Worm (Caenorhabditis elegans) whole organism, L3 larva: ENCODE data around the gene sre-6.
A peak's percentile ranks its signal among the peaks of the same experiment; 100 is the strongest.

Experiments
- R02D3.7 ChIP-seq: fragments of 150-350 bp; optimal IDR thresholded peaks from 2 replicates; lab custom pipeline; 2014; ENCODE audit warnings: missing biosample characterization, missing genetic modification characterization
- aly-2 ChIP-seq: fragments of 150-350 bp; optimal IDR thresholded peaks from 2 replicates; lab custom pipeline; 2014; ENCODE audit warnings: missing biosample characterization, missing genetic modification characterization
- ama-1 ChIP-seq: fragments of 150-350 bp; optimal IDR thresholded peaks from 2 replicates; lab custom pipeline; 2018
- ceh-16 ChIP-seq: sonication (generic microtip); optimal IDR thresholded peaks from 2 replicates; lab custom pipeline; 2017; ENCODE audit warnings: missing biosample characterization, missing genetic modification characterization
- ceh-28 ChIP-seq: fragments of 150-350 bp; optimal IDR thresholded peaks from 2 replicates; lab custom pipeline; 2014; ENCODE audit warnings: missing biosample characterization, missing genetic modification reagents, missing genetic modification characterization
- ceh-82 ChIP-seq: fragments of 150-350 bp; optimal IDR thresholded peaks from 2 replicates; lab custom pipeline; 2014; ENCODE audit warnings: missing biosample characterization, missing genetic modification characterization
- ceh-9 ChIP-seq: sonication (generic microtip); optimal IDR thresholded peaks from 2 replicates; lab custom pipeline; 2018; ENCODE audit warnings: missing biosample characterization, missing genetic modification characterization
- daf-12 ChIP-seq: fragments of 150-350 bp; optimal IDR thresholded peaks from 2 replicates; lab custom pipeline; 2014; ENCODE audit warnings: missing biosample characterization, missing genetic modification reagents, missing genetic modification characterization
- egl-5 ChIP-seq: fragments of 150-350 bp; optimal IDR thresholded peaks from 2 replicates; lab custom pipeline; 2017; ENCODE audit warnings: missing biosample characterization, missing genetic modification reagents, missing genetic modification characterization, inconsistent platforms
- elt-1 ChIP-seq: fragments of 150-350 bp; optimal IDR thresholded peaks from 2 replicates; lab custom pipeline; 2014; ENCODE audit warnings: missing biosample characterization, missing genetic modification characterization
- elt-2 ChIP-seq: sonication (generic microtip); optimal IDR thresholded peaks from 2 replicates; lab custom pipeline; 2016; ENCODE audit warnings: missing genetic modification reagents, mild to moderate bottlenecking, missing genetic modification characterization, missing compliant biosample characterization
- eor-1 ChIP-seq, 2 experiments: fragments of 150-350 bp; optimal IDR thresholded peaks; 2 replicates each; lab custom pipeline; 2014 to 2018; ENCODE audit warnings: missing biosample characterization in 2 of 2, missing genetic modification characterization in 2 of 2
- fkh-10 ChIP-seq: sonication (generic microtip); optimal IDR thresholded peaks from 2 replicates; lab custom pipeline; 2017; ENCODE audit warnings: missing biosample characterization, missing genetic modification reagents, missing genetic modification characterization
- jun-1 ChIP-seq: fragments of 150-350 bp; optimal IDR thresholded peaks from 2 replicates; lab custom pipeline; 2014; ENCODE audit warnings: missing biosample characterization, missing genetic modification reagents, missing genetic modification characterization
- lin-39 ChIP-seq: fragments of 150-350 bp; optimal IDR thresholded peaks from 2 replicates; lab custom pipeline; 2018; ENCODE audit warnings: missing biosample characterization, missing genetic modification reagents, missing genetic modification characterization
- lsy-12 ChIP-seq: sonication (generic microtip); optimal IDR thresholded peaks from 2 replicates; lab custom pipeline; 2016; ENCODE audit warnings: mild to moderate bottlenecking, missing genetic modification characterization, missing compliant biosample characterization
- mdl-1 ChIP-seq: fragments of 150-350 bp; optimal IDR thresholded peaks from 2 replicates; lab custom pipeline; 2014; ENCODE audit warnings: missing biosample characterization, missing genetic modification characterization
- mml-1 ChIP-seq: fragments of 150-350 bp; sonication (generic microtip); optimal IDR thresholded peaks from 3 replicates; lab custom pipeline; 2014; ENCODE audit warnings: missing biosample characterization, missing genetic modification characterization
- nfya-1 ChIP-seq: sonication (generic microtip); optimal IDR thresholded peaks from 2 replicates; lab custom pipeline; 2017; ENCODE audit warnings: missing genetic modification characterization, mild to moderate bottlenecking, missing compliant biosample characterization, antibody characterized with exemption, moderate library complexity; ENCODE audit not compliant: insufficient read depth
- nhr-11 ChIP-seq: fragments of 150-350 bp; optimal IDR thresholded peaks from 2 replicates; lab custom pipeline; 2014; ENCODE audit warnings: missing biosample characterization, missing genetic modification characterization
- nhr-12 ChIP-seq: fragments of 150-350 bp; optimal IDR thresholded peaks from 2 replicates; lab custom pipeline; 2014; ENCODE audit warnings: missing biosample characterization, missing genetic modification characterization
- nhr-23 ChIP-seq: fragments of 150-350 bp; optimal IDR thresholded peaks from 2 replicates; lab custom pipeline; 2014; ENCODE audit warnings: missing biosample characterization, missing genetic modification reagents, missing genetic modification characterization
- nhr-25 ChIP-seq: sonication (generic microtip); optimal IDR thresholded peaks from 2 replicates; lab custom pipeline; 2017; ENCODE audit warnings: missing biosample characterization, missing genetic modification characterization
- nhr-43 ChIP-seq: sonication (generic microtip); optimal IDR thresholded peaks from 2 replicates; lab custom pipeline; 2016; ENCODE audit warnings: mild to moderate bottlenecking, missing genetic modification characterization, missing compliant biosample characterization; ENCODE audit not compliant: poor library complexity, severe bottlenecking
- nhr-67 ChIP-seq: fragments of 150-350 bp; optimal IDR thresholded peaks from 2 replicates; lab custom pipeline; 2014; ENCODE audit warnings: missing biosample characterization, missing genetic modification characterization
- nhr-76 ChIP-seq: fragments of 150-350 bp; sonication (generic microtip); optimal IDR thresholded peaks from 5 replicates; lab custom pipeline; 2014; ENCODE audit warnings: missing biosample characterization, missing genetic modification characterization
- pha-4 ChIP-seq: fragments of 150-350 bp; optimal IDR thresholded peaks from 2 replicates; lab custom pipeline; 2014; ENCODE audit warnings: missing biosample characterization, missing genetic modification reagents, missing genetic modification characterization
- pqm-1 ChIP-seq: fragments of 150-350 bp; optimal IDR thresholded peaks from 2 replicates; lab custom pipeline; 2017; ENCODE audit warnings: missing biosample characterization, missing genetic modification characterization, inconsistent platforms
- sea-2 ChIP-seq: fragments of 150-350 bp; sonication (generic microtip); optimal IDR thresholded peaks from 4 replicates; lab custom pipeline; 2014; ENCODE audit warnings: missing biosample characterization, missing genetic modification reagents, missing genetic modification characterization
- skn-1 ChIP-seq: fragments of 150-350 bp; optimal IDR thresholded peaks from 2 replicates; lab custom pipeline; 2014; ENCODE audit warnings: missing biosample characterization, missing genetic modification characterization
- snpc-4 ChIP-seq: fragments of 150-350 bp; optimal IDR thresholded peaks from 2 replicates; lab custom pipeline; 2014; ENCODE audit warnings: missing biosample characterization, missing genetic modification characterization
- tbx-2 ChIP-seq: sonication (generic microtip); optimal IDR thresholded peaks from 2 replicates; lab custom pipeline; 2016; ENCODE audit warnings: mild to moderate bottlenecking, missing genetic modification characterization, missing compliant biosample characterization
- unc-62 ChIP-seq: fragments of 150-350 bp; sonication (generic microtip); optimal IDR thresholded peaks from 4 replicates; lab custom pipeline; 2014; ENCODE audit warnings: missing biosample characterization, missing genetic modification reagents, missing genetic modification characterization
- zag-1 ChIP-seq: fragments of 150-350 bp; optimal IDR thresholded peaks from 2 replicates; lab custom pipeline; 2014; ENCODE audit warnings: missing biosample characterization, missing genetic modification characterization
- ztf-4 ChIP-seq: fragments of 150-350 bp; optimal IDR thresholded peaks from 2 replicates; lab custom pipeline; 2014; ENCODE audit warnings: missing biosample characterization, missing genetic modification characterization

sre-6 gene

ce11 chrV:10720303-10720847 lies 42.2 kb downstream of the sre-6 start (continued):
- TF ChIP-seq eor-1 (tag; optimal IDR thresholded peaks at IDR 0.05; lab: Kevin White, UChicago) (no peak), nhr-12 (tag; lab: Kevin White, UChicago) (no peak), ceh-9 (no peak)

ce11 chrV:10719833-10720170 lies 42.8 kb downstream of the sre-6 start:
- TF ChIP-seq nhr-11 (tag; lab: Kevin White, UChicago), result no peak
- no peak for TF ChIP-seq ceh-28 (tag; lab: Kevin White, UChicago)
- TF ChIP-seq ztf-4 (tag; lab: Kevin White, UChicago), result no peak
- peak; percentile 52 for TF ChIP-seq mml-1 (tag; lab: Kevin White, UChicago)
- TF ChIP-seq nhr-43 (tag; lab: Kevin White, UChicago), result peak; percentile 77
- TF ChIP-seq elt-2 (tag; lab: Kevin White, UChicago), result peak; percentile 70
- TF ChIP-seq snpc-4 (tag; lab: Kevin White, UChicago), result peak; percentile 18
- TF ChIP-seq elt-1 (tag; lab: Kevin White, UChicago), result no peak
- TF ChIP-seq pqm-1 (tag; lab: Kevin White, UChicago), result peak; percentile 40
- no peak for TF ChIP-seq daf-12 (tag; lab: Kevin White, UChicago)
- no peak for TF ChIP-seq ama-1 (lab: Kevin White, UChicago)
- TF ChIP-seq lsy-12 (tag; lab: Kevin White, UChicago), result peak; percentile 22
- TF ChIP-seq pha-4 (tag; lab: Kevin White, UChicago), result peak; percentile 80
- TF ChIP-seq fkh-10 (GFP tag; lab: Kevin White, UChicago), result no peak
- TF ChIP-seq mdl-1 (tag; lab: Kevin White, UChicago), result peak; percentile 53
- no peak for TF ChIP-seq tbx-2 (tag; lab: Kevin White, UChicago)
- TF ChIP-seq aly-2 (tag; lab: Kevin White, UChicago), result no peak
- TF ChIP-seq nhr-12 (tag; lab: Kevin White, UChicago), result no peak
- peak; percentile 83 for TF ChIP-seq nhr-23 (tag; lab: Kevin White, UChicago)
- peak; percentile 58 for TF ChIP-seq egl-5 (tag; lab: Kevin White, UChicago)
- no peak for TF ChIP-seq zag-1 (tag; lab: Kevin White, UChicago)
- peak; percentile 48 for TF ChIP-seq lin-39 (tag; lab: Kevin White, UChicago)
- peak; percentile 8 for TF ChIP-seq unc-62 (GFP tag; lab: Kevin White, UChicago)
- no peak for TF ChIP-seq nhr-67 (tag; lab: Kevin White, UChicago)
- no peak for TF ChIP-seq ceh-16 (tag; lab: Kevin White, UChicago)
- peak; percentile 59 for TF ChIP-seq skn-1
- TF ChIP-seq nfya-1 (tag; lab: Kevin White, UChicago), result peak; percentile 22
- peak; percentile 65 for TF ChIP-seq jun-1
- peak; percentile 80 for TF ChIP-seq nhr-25 (tag; lab: Kevin White, UChicago)

ce11 chrV:10719019-10719832 lies 43.4 kb downstream of the sre-6 start:
- TF ChIP-seq nhr-67 (tag; lab: Kevin White, UChicago) (no peak), nhr-76 (tag; lab: Kevin White, UChicago) (no peak), sea-2 (no peak), ceh-82 (tag; lab: Kevin White, UChicago) (no peak), unc-62 (GFP tag; lab: Kevin White, UChicago) (no peak), nhr-11 (tag; lab: Kevin White, UChicago) (peak; percentile 62), nfya-1 (tag; lab: Kevin White, UChicago) (peak; percentile 4), aly-2 (tag; lab: Kevin White, UChicago) (no peak), zag-1 (tag; lab: Kevin White, UChicago) (no peak), R02D3.7 (tag; lab: Kevin White, UChicago) (no peak), jun-1 (no peak), ama-1 (lab: Kevin White, UChicago) (no peak), pqm-1 (tag; lab: Kevin White, UChicago) (peak; percentile 34)
